Fruit fly (Drosophila melanogaster): Measurements from ENCODE around the gene Gs1.

- TF ChIP-seq CG8478 (optimal IDR thresholded peaks at IDR 0.05) (no peak), CTCF (optimal IDR thresholded peaks at IDR 0.05) (no peak)
Measured at dm6 chr2L:92993-93392, 38.9 kb upstream of the Gs1 start.

All from S2 (cell line).